Fruit fly (Drosophila melanogaster) whole organism, embryonic: ENCODE measurements around the gene Zdhhc8.
A peak's percentile ranks its signal among the peaks of the same experiment; 100 is the strongest.

Source experiments
- CG10431 ChIP-seq: fragments of 200-800 bp; sonication (Bioruptor generic); optimal IDR thresholded peaks from 3 replicates; lab custom pipeline; 2018; ENCODE audit warnings: missing biosample characterization, mild to moderate bottlenecking, missing genetic modification characterization
- CG11093 ChIP-seq: fragments of 200-800 bp; sonication (Bioruptor generic); IDR thresholded peaks from 3 replicates; pipeline ENCODE4 v1.3.6; 2022; ENCODE audit warnings: missing biosample characterization, missing genetic modification characterization
- CG12071 ChIP-seq: fragments of 200-800 bp; sonication (Bioruptor generic); optimal IDR thresholded peaks from 3 replicates; lab custom pipeline; 2018; ENCODE audit warnings: missing biosample characterization, mild to moderate bottlenecking, missing genetic modification characterization
- CG13424 ChIP-seq: fragments of 200-800 bp; sonication (Bioruptor generic); optimal IDR thresholded peaks from 2 replicates; lab custom pipeline; 2019; ENCODE audit warnings: missing biosample characterization, mild to moderate bottlenecking, missing genetic modification characterization, moderate library complexity
- CG13894 ChIP-seq: fragments of 200-800 bp; sonication (Bioruptor generic); optimal IDR thresholded peaks from 3 replicates; lab custom pipeline; 2018; ENCODE audit warnings: missing biosample characterization, mild to moderate bottlenecking, missing genetic modification characterization, moderate library complexity
- CG1603 ChIP-seq: fragments of 200-800 bp; sonication (Bioruptor generic); optimal IDR thresholded peaks from 2 replicates; lab custom pipeline; 2019; ENCODE audit warnings: missing biosample characterization, mild to moderate bottlenecking, missing genetic modification characterization, moderate library complexity
- CG17328 ChIP-seq: fragments of 200-800 bp; sonication (Bioruptor generic); IDR thresholded peaks from 2 replicates; pipeline ENCODE4 v1.3.6; 2022; ENCODE audit warnings: missing biosample characterization, missing genetic modification characterization
- CG17568 ChIP-seq: fragments of 200-800 bp; sonication (Bioruptor generic); optimal IDR thresholded peaks from 2 replicates; lab custom pipeline; 2018; ENCODE audit warnings: missing biosample characterization, mild to moderate bottlenecking, missing genetic modification characterization, moderate library complexity
- CG17802 ChIP-seq: fragments of 200-800 bp; sonication (Bioruptor generic); optimal IDR thresholded peaks from 2 replicates; lab custom pipeline; 2018; ENCODE audit warnings: missing biosample characterization, mild to moderate bottlenecking, missing genetic modification characterization, moderate library complexity
- CG4282 ChIP-seq: fragments of 200-800 bp; sonication (Bioruptor generic); optimal IDR thresholded peaks from 2 replicates; lab custom pipeline; 2016; ENCODE audit warnings: missing biosample characterization, missing genetic modification characterization
- CG4424 ChIP-seq: fragments of 200-800 bp; sonication (Bioruptor generic); optimal IDR thresholded peaks from 3 replicates; lab custom pipeline; 2016; ENCODE audit warnings: missing biosample characterization, missing genetic modification characterization
- CG4820 ChIP-seq: fragments of 200-800 bp; sonication (Bioruptor generic); optimal IDR thresholded peaks from 3 replicates; lab custom pipeline; 2016; ENCODE audit warnings: missing biosample characterization, missing genetic modification characterization
- CG5953 ChIP-seq: fragments of 200-800 bp; sonication (Bioruptor generic); IDR thresholded peaks from 2 replicates; pipeline ENCODE4 v1.3.6; 2022; ENCODE audit warnings: missing biosample characterization, missing genetic modification characterization
- CG7786 ChIP-seq: fragments of 200-800 bp; sonication (Bioruptor generic); optimal IDR thresholded peaks from 2 replicates; lab custom pipeline; 2016; ENCODE audit warnings: missing biosample characterization, missing genetic modification characterization
- CG8478 ChIP-seq: fragments of >200 bp; optimal IDR thresholded peaks from 2 replicates; lab custom pipeline; 2018
- CG9876 ChIP-seq: fragments of 200-800 bp; sonication (Bioruptor generic); optimal IDR thresholded peaks from 2 replicates; lab custom pipeline; 2016; ENCODE audit warnings: missing biosample characterization, missing genetic modification characterization
- CG9932 ChIP-seq: fragments of 200-800 bp; sonication (Bioruptor generic); IDR thresholded peaks from 2 replicates; pipeline ENCODE4 v1.3.6; 2022; ENCODE audit warnings: missing biosample characterization, missing genetic modification characterization
- Camta ChIP-seq: fragments of 200-800 bp; sonication (Bioruptor generic); optimal IDR thresholded peaks from 2 replicates; lab custom pipeline; 2016; ENCODE audit warnings: missing biosample characterization, missing genetic modification characterization
- Chrac-16 ChIP-seq: fragments of 200-800 bp; sonication (Bioruptor generic); optimal IDR thresholded peaks from 3 replicates; lab custom pipeline; 2016; ENCODE audit warnings: missing biosample characterization, missing genetic modification characterization
- D ChIP-seq, 2 experiments: fragments of 200-800 bp in 1 of 2; fragments of >200 bp in 1 of 2; sonication (Bioruptor generic) in 1 of 2; optimal IDR thresholded peaks; 2 replicates in 1 of 2; 3 replicates in 1 of 2; lab custom pipeline; 2017; ENCODE audit warnings: mild to moderate bottlenecking in 1 of 2, missing biosample characterization in 1 of 2, missing genetic modification characterization in 1 of 2, missing genetic modification reagents in 1 of 2
- Deaf1 ChIP-seq: fragments of 200-800 bp; optimal IDR thresholded peaks from 3 replicates; lab custom pipeline; 2019; ENCODE audit warnings: missing biosample characterization, mild to moderate bottlenecking, missing genetic modification characterization, moderate library complexity
- Dll ChIP-seq: fragments of 200-800 bp; sonication (Bioruptor generic); IDR thresholded peaks from 4 replicates; pipeline ENCODE4 v1.3.6; 2022; ENCODE audit warnings: missing biosample characterization, missing genetic modification characterization; ENCODE audit not compliant: partially characterized antibody
- Doc2 ChIP-seq: fragments of 200-800 bp; sonication (Bioruptor generic); IDR thresholded peaks from 2 replicates; pipeline ENCODE4 v1.3.6; 2022; ENCODE audit warnings: missing biosample characterization, missing genetic modification characterization
- Dp ChIP-seq: fragments of 200-800 bp; sonication (Bioruptor generic); optimal IDR thresholded peaks from 2 replicates; lab custom pipeline; 2018; ENCODE audit warnings: missing biosample characterization, mild to moderate bottlenecking, missing genetic modification characterization, moderate library complexity
- Ets65A ChIP-seq: fragments of 200-800 bp; sonication (Bioruptor generic); peaks from one replicate; lab custom pipeline; 2016; ENCODE audit warnings: missing biosample characterization, missing genetic modification characterization
- HHEX ChIP-seq: fragments of 200-800 bp; sonication (Bioruptor generic); optimal IDR thresholded peaks from 3 replicates; lab custom pipeline; 2017; ENCODE audit warnings: missing biosample characterization, mild to moderate bottlenecking, missing genetic modification characterization, missing genetic modification reagents
- HLH4C ChIP-seq: fragments of 200-800 bp; sonication (Bioruptor generic); IDR thresholded peaks from 3 replicates; pipeline ENCODE4 v1.3.6; 2022; ENCODE audit warnings: missing biosample characterization, missing genetic modification characterization; ENCODE audit not compliant: partially characterized antibody
- HLH54F ChIP-seq: fragments of 200-800 bp; sonication (Bioruptor generic); optimal IDR thresholded peaks from 3 replicates; lab custom pipeline; 2016; ENCODE audit warnings: missing biosample characterization, missing genetic modification characterization
- Myb ChIP-seq: fragments of 200-800 bp; sonication (Bioruptor generic); optimal IDR thresholded peaks from 2 replicates; lab custom pipeline; 2016; ENCODE audit warnings: missing biosample characterization, missing genetic modification characterization
- NFAT ChIP-seq: fragments of 200-800 bp; sonication (Bioruptor generic); IDR thresholded peaks from 2 replicates; pipeline ENCODE4 v1.3.6; 2022; ENCODE audit warnings: missing biosample characterization, missing genetic modification characterization
- Ptx1 ChIP-seq: fragments of 200-800 bp; sonication (Bioruptor generic); IDR thresholded peaks from 2 replicates; pipeline ENCODE4 v1.3.6; 2022; ENCODE audit warnings: missing biosample characterization, missing genetic modification characterization
- amos ChIP-seq: fragments of 200-800 bp; sonication (Bioruptor generic); IDR thresholded peaks from 2 replicates; pipeline ENCODE4 v1.3.6; 2022; ENCODE audit warnings: missing biosample characterization, missing genetic modification characterization; ENCODE audit not compliant: partially characterized antibody
- chm ChIP-seq: fragments of 200-800 bp; sonication (Bioruptor generic); IDR thresholded peaks from 2 replicates; pipeline ENCODE4 v1.3.6; 2022; ENCODE audit warnings: missing biosample characterization, missing genetic modification characterization
- chn ChIP-seq: fragments of 200-800 bp; sonication (Bioruptor generic); optimal IDR thresholded peaks from 2 replicates; lab custom pipeline; 2016; ENCODE audit warnings: missing biosample characterization, missing genetic modification characterization
- ci ChIP-seq: fragments of 200-800 bp; sonication (Bioruptor generic); IDR thresholded peaks from 3 replicates; pipeline ENCODE4 v1.3.6; 2022; ENCODE audit warnings: missing biosample characterization, missing genetic modification characterization
- ewg ChIP-seq: fragments of 200-800 bp; sonication (Bioruptor generic); optimal IDR thresholded peaks from 3 replicates; lab custom pipeline; 2017; ENCODE audit warnings: mild to moderate bottlenecking, missing biosample characterization, missing genetic modification reagents, missing genetic modification characterization
- gem ChIP-seq: fragments of 200-800 bp; sonication (Bioruptor generic); optimal IDR thresholded peaks from 2 replicates; lab custom pipeline; 2019; ENCODE audit warnings: missing biosample characterization, mild to moderate bottlenecking, missing genetic modification characterization, moderate library complexity
- h ChIP-seq: fragments of >200 bp; optimal IDR thresholded peaks from 2 replicates; lab custom pipeline; 2017
- klu ChIP-seq: fragments of 200-800 bp; sonication (Bioruptor generic); IDR thresholded peaks from 2 replicates; pipeline ENCODE4 v1.3.6; 2022; ENCODE audit warnings: missing biosample characterization, missing genetic modification characterization
- knrl ChIP-seq: fragments of 200-800 bp; sonication (Bioruptor generic); IDR thresholded peaks from 3 replicates; pipeline ENCODE4 v1.3.6; 2022; ENCODE audit warnings: missing biosample characterization, missing genetic modification characterization; ENCODE audit not compliant: partially characterized antibody
- oc ChIP-seq: fragments of 200-800 bp; sonication (Bioruptor generic); optimal IDR thresholded peaks from 2 replicates; lab custom pipeline; 2018; ENCODE audit warnings: missing biosample characterization, mild to moderate bottlenecking, missing genetic modification characterization, moderate library complexity
- pfk ChIP-seq: fragments of 200-800 bp; sonication (Bioruptor generic); optimal IDR thresholded peaks from 2 replicates; lab custom pipeline; 2018; ENCODE audit warnings: missing biosample characterization, mild to moderate bottlenecking, missing genetic modification characterization, moderate library complexity
- pho ChIP-seq: fragments of 200-800 bp; sonication (Bioruptor generic); optimal IDR thresholded peaks from 2 replicates; lab custom pipeline; 2016; ENCODE audit warnings: missing biosample characterization, missing genetic modification characterization
- row ChIP-seq: fragments of 200-800 bp; sonication (Bioruptor generic); IDR thresholded peaks from 3 replicates; pipeline ENCODE4 v1.3.6; 2022; ENCODE audit warnings: missing biosample characterization, missing genetic modification characterization
- sens ChIP-seq: fragments of 200-800 bp; sonication (Bioruptor generic); peaks from one replicate; lab custom pipeline; 2016; ENCODE audit warnings: missing biosample characterization, missing genetic modification characterization
- sqz ChIP-seq: fragments of 200-800 bp; sonication (Bioruptor generic); optimal IDR thresholded peaks from 3 replicates; lab custom pipeline; 2018; ENCODE audit warnings: missing biosample characterization, mild to moderate bottlenecking, missing genetic modification characterization
- vnd ChIP-seq: fragments of 200-800 bp; sonication (Bioruptor generic); IDR thresholded peaks from 3 replicates; pipeline ENCODE4 v1.3.6; 2022; ENCODE audit warnings: missing biosample characterization, missing genetic modification characterization; ENCODE audit not compliant: partially characterized antibody
- wek ChIP-seq: fragments of 200-800 bp; sonication (Bioruptor generic); optimal IDR thresholded peaks from 3 replicates; lab custom pipeline; 2018; ENCODE audit warnings: missing biosample characterization, mild to moderate bottlenecking, missing genetic modification characterization, moderate library complexity
- yki ChIP-seq: fragments of >200 bp; optimal IDR thresholded peaks from 3 replicates; lab custom pipeline; 2018

Gene Zdhhc8

dm6 chrX:9319140-9319539 is 36.9 kb downstream of the Zdhhc8 start, which contains the start of the genes c12.1 and c12.2 (continued):
- TF ChIP-seq ewg (no peak), klu (no peak), yki (lab: Kevin White, UChicago) (no peak), NFAT (GFP tag; lab: Robert Waterston, UW) (peak; percentile 24; the same call in 1 of the 2 replicates), CG9876 (GFP tag; lab: Kevin White, UChicago) (no peak), Camta (no peak), h (no peak), CG10431 (no peak), oc (tag; lab: Kevin White, UChicago) (no peak), chn (GFP tag; lab: Kevin White, UChicago) (no peak), CG4424 (GFP tag; lab: Kevin White, UChicago) (no peak), CG8478 (no peak), amos (GFP tag; lab: Robert Waterston, UW) (peak; percentile 71), HLH4C (peak; percentile 41; the same call in 1 of the 3 replicates), CG5953 (GFP tag; lab: Robert Waterston, UW) (no peak), CG9932 (GFP tag; lab: Robert Waterston, UW) (no peak), CG13424 (tag; lab: Kevin White, UChicago) (no peak), vnd (GFP tag; lab: Robert Waterston, UW) (peak; percentile 47; the same call in 1 of the 3 replicates), Chrac-16 (GFP tag; lab: Kevin White, UChicago) (no peak), Doc2 (no peak), wek (GFP tag; lab: Kevin White, UChicago) (no peak), Dp (GFP tag; lab: Kevin White, UChicago) (peak; percentile 55), chm (GFP tag; lab: Robert Waterston, UW) (no peak), CG17802 (tag; lab: Kevin White, UChicago) (no peak), pho (GFP tag; lab: Kevin White, UChicago) (no peak)

- TF ChIP-seq CG12071 (GFP tag; lab: Kevin White, UChicago) (no peak), Myb (no peak), CG17568 (GFP tag; lab: Kevin White, UChicago) (no peak), HHEX (no peak), CG4820 (no peak), CG7786 (GFP tag; lab: Kevin White, UChicago) (no peak), CG11093 (GFP tag; lab: Robert Waterston, UW) (no peak), Dll (no peak), CG1603 (tag; lab: Kevin White, UChicago) (peak; percentile 20), CG4282 (GFP tag; lab: Kevin White, UChicago) (no peak), HLH54F (GFP tag; lab: Kevin White, UChicago) (no peak), sens (GFP tag; lab: Kevin White, UChicago) (peak; percentile 18), knrl (no peak)
Measured at dm6 chrX:9317100-9317499, 38.9 kb downstream of the Zdhhc8 start.

- TF ChIP-seq D (optimal IDR thresholded peaks at IDR 0.05; lab: Kevin White, UChicago) (no peak), D (GFP tag; optimal IDR thresholded peaks at IDR 0.05; lab: Kevin White, UChicago) (no peak), gem (tag; lab: Kevin White, UChicago) (peak; percentile 13), CG13894 (tag; lab: Kevin White, UChicago) (peak; percentile 75), row (GFP tag; lab: Robert Waterston, UW) (0 out of 3 replicates have a peak, but pooled peaks have one; percentile 12), pfk (GFP tag; lab: Kevin White, UChicago) (peak; percentile 78), CG9876 (GFP tag; lab: Kevin White, UChicago) (no peak), CG17328 (GFP tag; lab: Robert Waterston, UW) (no peak), Ets65A (GFP tag; lab: Kevin White, UChicago) (peak; percentile 71), ci (GFP tag; lab: Robert Waterston, UW) (no peak), Deaf1 (peak; percentile 66), Ptx1 (peak; percentile 43), sqz (GFP tag; lab: Kevin White, UChicago) (no peak)
Measured at dm6 chrX:9309959-9310658, 45.9 kb downstream of the Zdhhc8 start.
